Worm (Caenorhabditis elegans): ENCODE results near the gene bbs-4.

The bbs-4 gene

DNA sequence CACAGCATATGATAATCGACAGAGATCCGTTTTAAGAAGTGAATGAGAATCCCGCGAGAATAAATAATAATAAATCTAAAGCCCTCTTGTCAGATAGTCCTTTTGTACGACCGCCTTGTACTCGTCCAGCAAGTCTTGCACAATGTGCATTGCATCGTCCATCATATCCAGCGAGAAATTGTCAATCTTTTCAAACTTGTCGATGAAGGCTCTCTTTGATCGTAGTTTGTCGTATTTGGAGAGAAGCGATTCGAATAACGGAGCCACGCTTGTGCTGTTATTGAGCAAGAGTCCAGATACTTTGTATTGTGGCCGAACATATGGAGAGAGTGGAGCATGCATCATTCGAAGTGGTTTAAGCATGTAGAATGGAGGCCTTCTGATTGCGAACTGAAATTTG is 14.6 kb upstream of the bbs-4 start (continued):
- TF ChIP-seq zfp-3 (GFP tag; conservative IDR thresholded peaks at IDR 0.05) (no peak), F49E8.2 (tag; optimal IDR thresholded peaks at IDR 0.05; ENCODE audit: borderline replicate concordance) (no peak), lin-29 (GFP tag; IDR thresholded peaks at IDR 0.05) (0 out of 2 replicates have a peak, but pooled peaks have one; percentile 26), lin-1 (GFP tag; IDR thresholded peaks at IDR 0.05) (no peak), T20F7.1 (GFP tag; optimal IDR thresholded peaks at IDR 0.05) (no peak), ZK546.5 (tag; optimal IDR thresholded peaks at IDR 0.05) (no peak), attf-4 (tag; optimal IDR thresholded peaks at IDR 0.05) (no peak), nhr-77 (tag; optimal IDR thresholded peaks at IDR 0.05) (no peak), zag-1 (tag; optimal IDR thresholded peaks at IDR 0.05) (no peak), unc-62 (GFP tag; optimal IDR thresholded peaks at IDR 0.05 in 1 of 2) (no peak), unc-62 (tag; optimal IDR thresholded peaks at IDR 0.05) (no peak), madf-9 (GFP tag; conservative IDR thresholded peaks at IDR 0.05) (peak; percentile 31; the same call in 1 of the 2 replicates), nhr-6 (tag; optimal IDR thresholded peaks at IDR 0.05) (no peak), lin-13 (GFP tag; optimal IDR thresholded peaks at IDR 0.05) (no peak), pha-4 (GFP tag; IDR thresholded peaks at IDR 0.05) (no peak), pha-4 (tag; optimal IDR thresholded peaks at IDR 0.05) (no peak), dpl-1 (GFP tag; optimal IDR thresholded peaks at IDR 0.05) (no peak), fos-1 (tag; optimal IDR thresholded peaks at IDR 0.05) (no peak), cey-2 (tag; optimal IDR thresholded peaks at IDR 0.05; ENCODE audit: borderline replicate concordance, insufficient read depth) (no peak), F10B5.3 (tag; optimal IDR thresholded peaks at IDR 0.05) (no peak), tra-1 (GFP tag; IDR thresholded peaks at IDR 0.05) (0 out of 2 replicates have a peak, but pooled peaks have one; percentile 24), daf-12 (tag; optimal IDR thresholded peaks at IDR 0.05) (no peak), vab-7 (GFP tag; IDR thresholded peaks at IDR 0.05) (no peak), F37D6.2 (tag; optimal IDR thresholded peaks at IDR 0.05) (no peak), madf-5 (GFP tag; IDR thresholded peaks at IDR 0.05) (no peak), pqm-1 (tag; optimal IDR thresholded peaks at IDR 0.05) (no peak), zip-11 (GFP tag; IDR thresholded peaks at IDR 0.05) (no peak), egl-27 (tag; optimal IDR thresholded peaks at IDR 0.05) (no peak), skn-1 (tag; optimal IDR thresholded peaks at IDR 0.05) (no peak), mes-2 (tag; optimal IDR thresholded peaks at IDR 0.05; ENCODE audit: poor library complexity, severe bottlenecking) (peak; percentile 28), lir-3 (tag; optimal IDR thresholded peaks at IDR 0.05) (no peak), gei-8 (GFP tag; optimal IDR thresholded peaks at IDR 0.05) (no peak), sdz-12 (GFP tag; optimal IDR thresholded peaks at IDR 0.05) (no peak), arid-1 (GFP tag; conservative IDR thresholded peaks at IDR 0.05) (peak; percentile 25; the same call in 1 of the 2 replicates), lin-15B (tag; optimal IDR thresholded peaks at IDR 0.05) (no peak), nhr-102 (tag; optimal IDR thresholded peaks at IDR 0.05) (no peak), dve-1 (tag; optimal IDR thresholded peaks at IDR 0.05; ENCODE audit: insufficient read depth) (no peak), hlh-30 (tag; optimal IDR thresholded peaks at IDR 0.05; ENCODE audit: insufficient read depth) (no peak), mxl-3 (GFP tag; optimal IDR thresholded peaks at IDR 0.05) (no peak), ces-1 (GFP tag; optimal IDR thresholded peaks at IDR 0.05) (no peak), mdt-29 (GFP tag; IDR thresholded peaks at IDR 0.05) (no peak), unc-130 (GFP tag; optimal IDR thresholded peaks at IDR 0.05) (no peak), ztf-7 (tag; optimal IDR thresholded peaks at IDR 0.05) (no peak), ceh-28 (tag; optimal IDR thresholded peaks at IDR 0.05) (no peak), F44E2.7 (GFP tag; IDR thresholded peaks at IDR 0.05) (no peak), Y5F2A.4 (GFP tag; optimal IDR thresholded peaks at IDR 0.05) (no peak), rbr-2 (tag; optimal IDR thresholded peaks at IDR 0.05) (no peak), snpc-1.2 (GFP tag; IDR thresholded peaks at IDR 0.05) (no peak), daf-8 (GFP tag; IDR thresholded peaks at IDR 0.05) (no peak), nhr-111 (GFP tag; optimal IDR thresholded peaks at IDR 0.05) (no peak), nhr-28 (tag; optimal IDR thresholded peaks at IDR 0.05) (no peak), spr-1 (tag; optimal IDR thresholded peaks at IDR 0.05) (no peak)

Data from whole organism, L4 larva.